Fruit fly (Drosophila melanogaster): ENCODE data around the gene PLCXD.

The PLCXD gene

DNA sequence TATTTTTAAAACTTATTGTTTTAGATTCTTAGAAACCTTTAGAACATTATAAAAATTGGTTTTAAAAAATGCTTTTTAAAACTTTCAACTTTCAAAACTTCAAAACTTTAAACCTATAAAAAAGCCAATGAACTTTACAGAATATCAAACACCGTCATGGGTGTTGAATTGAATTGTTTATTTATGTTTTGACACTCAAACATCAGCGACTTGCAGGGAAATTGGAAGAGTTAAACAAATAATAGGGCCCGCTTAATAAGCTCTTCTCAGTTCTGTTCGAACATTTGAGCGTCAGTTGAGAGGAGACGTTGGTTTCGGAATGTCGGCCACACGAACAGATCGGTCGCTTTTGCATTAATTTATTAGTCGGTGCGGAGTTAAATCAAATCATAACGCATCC, at the start of gene PLCXD:
Gene PLCXD, plus strand, starts transcription at position 286 of the 400 bp plus-strand sequence.
- TF ChIP-seq CG8159 (tag; optimal IDR thresholded peaks at IDR 0.05) (no peak), CG13204 (GFP tag; optimal IDR thresholded peaks at IDR 0.05) (no peak), CG9948 (tag; optimal IDR thresholded peaks at IDR 0.05) (no peak), CG8301 (tag; optimal IDR thresholded peaks at IDR 0.05) (no peak), CG4496 (GFP tag; IDR thresholded peaks at IDR 0.05) (no peak), Snoo (tag; optimal IDR thresholded peaks at IDR 0.05) (no peak), D1 (tag; optimal IDR thresholded peaks at IDR 0.05) (no peak), CG12605 (GFP tag; IDR thresholded peaks at IDR 0.05) (no peak), Pif1B (GFP tag; optimal IDR thresholded peaks at IDR 0.05) (no peak), Ets98B (GFP tag; IDR thresholded peaks at IDR 0.05) (no peak), gl (tag; optimal IDR thresholded peaks at IDR 0.05) (no peak), CG14655 (GFP tag; optimal IDR thresholded peaks at IDR 0.05) (no peak), fd96Ca (GFP tag; IDR thresholded peaks at IDR 0.05) (no peak), CG10348 (GFP tag; IDR thresholded peaks at IDR 0.05) (no peak)

DNA sequence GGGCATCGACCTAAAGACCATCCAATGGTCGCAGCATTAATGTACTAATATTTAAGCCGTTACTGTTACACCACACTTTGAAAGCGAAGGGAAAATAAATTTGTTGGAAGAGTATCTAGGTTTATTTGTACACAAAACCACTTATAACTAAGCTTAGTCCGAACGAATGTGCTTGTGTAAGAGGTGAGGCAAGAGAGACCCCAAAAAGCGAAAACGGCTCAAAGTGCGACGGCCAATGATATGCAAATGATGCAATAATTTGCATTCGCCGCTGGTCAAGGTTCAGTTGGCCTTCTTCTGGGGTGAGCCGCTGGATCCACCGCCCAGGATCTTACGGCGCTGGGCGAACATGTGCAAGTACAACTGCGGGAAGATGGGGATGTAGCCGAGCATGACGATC, 48.1 kb upstream of the PLCXD start:
- TF ChIP-seq EcR (GFP tag; optimal IDR thresholded peaks at IDR 0.05) (peak; percentile 24), Ets98B (GFP tag; IDR thresholded peaks at IDR 0.05) (no peak), rn (GFP tag; IDR thresholded peaks at IDR 0.05) (no peak)

DNA sequence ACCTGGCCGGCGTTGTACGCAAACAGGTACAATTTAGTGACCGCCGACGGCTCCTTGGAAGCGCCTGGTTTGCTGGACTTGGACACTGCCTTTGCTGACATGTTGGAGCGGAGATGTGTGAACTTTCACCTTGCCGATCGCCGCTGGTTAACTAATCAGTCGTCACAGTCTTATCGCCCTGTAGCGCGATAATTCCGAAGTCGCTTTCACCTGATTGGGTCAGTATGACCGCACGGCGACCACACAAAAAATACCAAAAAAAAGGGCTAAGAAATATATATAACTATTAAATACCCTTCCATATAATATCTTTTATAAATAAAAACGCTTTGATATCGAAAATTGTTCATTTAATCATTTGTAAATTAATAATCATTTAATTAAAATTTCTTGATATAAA, 47.2 kb upstream of the PLCXD start, which contains the start of gene Hacd1:
Gene Hacd1, minus strand, starts transcription at position 216 of the 400 bp plus-strand sequence.
- TF ChIP-seq Snoo (tag; optimal IDR thresholded peaks at IDR 0.05) (no peak), CG13204 (GFP tag; optimal IDR thresholded peaks at IDR 0.05) (no peak), EcR (GFP tag; optimal IDR thresholded peaks at IDR 0.05) (no peak), CG10348 (GFP tag; IDR thresholded peaks at IDR 0.05) (no peak), CG14655 (GFP tag; optimal IDR thresholded peaks at IDR 0.05) (no peak), Pif1A (GFP tag; optimal IDR thresholded peaks at IDR 0.05) (no peak), fd96Ca (GFP tag; IDR thresholded peaks at IDR 0.05) (no peak), CG32121 (GFP tag; IDR thresholded peaks at IDR 0.05) (no peak), CG34367 (tag; optimal IDR thresholded peaks at IDR 0.05) (no peak), CG12605 (GFP tag; IDR thresholded peaks at IDR 0.05) (no peak), CG4496 (GFP tag; IDR thresholded peaks at IDR 0.05) (no peak), D1 (tag; optimal IDR thresholded peaks at IDR 0.05) (no peak), gl (tag; optimal IDR thresholded peaks at IDR 0.05) (no peak)

DNA sequence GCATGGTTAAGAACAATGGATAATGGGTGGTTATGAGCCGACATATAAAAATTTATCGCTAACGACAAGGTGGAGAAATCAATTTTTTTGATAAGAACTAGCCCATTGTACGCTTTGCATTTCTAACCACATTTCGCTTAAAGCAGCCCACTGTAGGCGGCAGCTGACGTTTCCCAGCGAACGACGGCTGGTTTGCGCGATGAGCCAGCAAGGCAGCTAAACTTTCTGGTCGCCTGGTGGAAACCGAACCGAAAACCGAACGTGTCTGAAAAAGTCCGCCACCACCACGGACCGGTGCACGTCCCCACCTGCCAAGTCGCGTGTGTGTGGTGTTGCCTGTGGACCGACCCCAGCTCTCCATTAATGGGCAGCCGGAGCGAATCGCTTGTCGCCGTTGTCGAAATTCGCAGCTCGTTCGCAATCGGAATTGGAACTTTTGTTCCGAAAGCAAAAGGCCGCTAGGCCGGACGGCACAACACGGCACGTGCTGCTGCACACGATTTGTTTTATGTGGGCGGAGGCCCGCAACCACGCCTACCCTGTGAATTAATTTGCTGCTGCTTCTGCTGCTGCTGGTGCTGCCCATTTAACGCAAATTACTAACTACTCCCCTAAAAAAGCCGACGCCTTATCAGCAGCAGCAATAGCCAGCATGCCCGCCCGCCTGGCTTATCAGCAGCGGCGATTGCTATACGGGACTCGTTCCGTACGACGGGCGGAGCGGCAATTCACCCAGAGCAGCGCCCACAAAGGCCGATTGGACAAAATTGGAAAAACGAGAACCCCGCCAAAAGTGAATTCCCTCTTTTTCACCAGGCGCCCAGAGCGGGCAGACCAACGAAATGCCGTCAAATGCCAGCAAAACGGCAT, 46.1 kb upstream of the PLCXD start:
- TF ChIP-seq CG13204 (GFP tag; optimal IDR thresholded peaks at IDR 0.05) (peak; percentile 99), CG17806 (tag; optimal IDR thresholded peaks at IDR 0.05) (peak; percentile 27), EcR (GFP tag; optimal IDR thresholded peaks at IDR 0.05) (peak; percentile 77), CG14655 (GFP tag; optimal IDR thresholded peaks at IDR 0.05) (peak; percentile 56), CG34367 (tag; optimal IDR thresholded peaks at IDR 0.05) (no peak), CG12605 (GFP tag; IDR thresholded peaks at IDR 0.05) (no peak), CG8301 (tag; optimal IDR thresholded peaks at IDR 0.05) (no peak), Pif1A (GFP tag; optimal IDR thresholded peaks at IDR 0.05) (peak; percentile 34), gl (tag; optimal IDR thresholded peaks at IDR 0.05) (peak; percentile 30), CG9948 (tag; optimal IDR thresholded peaks at IDR 0.05) (no peak), D1 (tag; optimal IDR thresholded peaks at IDR 0.05) (no peak), Ets98B (GFP tag; IDR thresholded peaks at IDR 0.05) (no peak), CG32121 (GFP tag; IDR thresholded peaks at IDR 0.05) (no peak), rn (GFP tag; IDR thresholded peaks at IDR 0.05) (no peak), CG15710 (tag; optimal IDR thresholded peaks at IDR 0.05) (peak; percentile 32), CG10348 (GFP tag; IDR thresholded peaks at IDR 0.05) (no peak), CG4496 (GFP tag; IDR thresholded peaks at IDR 0.05) (no peak), CG8159 (tag; optimal IDR thresholded peaks at IDR 0.05) (peak; percentile 38), Snoo (tag; optimal IDR thresholded peaks at IDR 0.05) (peak; percentile 32)

DNA sequence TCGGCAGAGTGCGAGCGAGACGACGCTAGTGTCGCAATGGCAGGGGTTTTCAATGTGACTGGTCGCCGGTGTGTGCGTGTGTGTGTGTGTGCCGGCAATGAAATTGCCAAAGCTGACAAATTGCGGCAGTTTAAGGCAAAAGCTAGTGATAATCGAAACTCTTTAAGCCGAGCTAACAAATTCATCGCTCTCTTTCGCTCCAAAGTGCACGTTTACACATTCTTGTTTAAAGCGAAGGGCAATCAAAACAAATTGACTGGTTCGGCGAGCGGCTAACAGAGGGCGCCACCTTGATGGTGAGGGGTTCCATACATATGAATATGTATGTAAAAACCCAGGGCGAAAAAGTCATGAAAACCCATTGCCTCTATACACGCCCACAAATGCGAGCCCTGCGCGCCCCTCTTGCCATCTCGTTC, 45.4 kb upstream of the PLCXD start:
- TF ChIP-seq CG15710 (tag; optimal IDR thresholded peaks at IDR 0.05) = no peak
- TF ChIP-seq fd96Ca (GFP tag; IDR thresholded peaks at IDR 0.05) = no peak
- no peak for TF ChIP-seq CG13204 (GFP tag; optimal IDR thresholded peaks at IDR 0.05)
- TF ChIP-seq CG32121 (GFP tag; IDR thresholded peaks at IDR 0.05) = no peak
- no peak for TF ChIP-seq CG34367 (tag; optimal IDR thresholded peaks at IDR 0.05)
- no peak for TF ChIP-seq rn (GFP tag; IDR thresholded peaks at IDR 0.05)
- no peak for TF ChIP-seq CG4496 (GFP tag; IDR thresholded peaks at IDR 0.05)
- TF ChIP-seq Snoo (tag; optimal IDR thresholded peaks at IDR 0.05) = no peak
- no peak for TF ChIP-seq CG8301 (tag; optimal IDR thresholded peaks at IDR 0.05)
- no peak for TF ChIP-seq D1 (tag; optimal IDR thresholded peaks at IDR 0.05)
- no peak for TF ChIP-seq CG17806 (tag; optimal IDR thresholded peaks at IDR 0.05)
- TF ChIP-seq CG9948 (tag; optimal IDR thresholded peaks at IDR 0.05) = no peak

DNA sequence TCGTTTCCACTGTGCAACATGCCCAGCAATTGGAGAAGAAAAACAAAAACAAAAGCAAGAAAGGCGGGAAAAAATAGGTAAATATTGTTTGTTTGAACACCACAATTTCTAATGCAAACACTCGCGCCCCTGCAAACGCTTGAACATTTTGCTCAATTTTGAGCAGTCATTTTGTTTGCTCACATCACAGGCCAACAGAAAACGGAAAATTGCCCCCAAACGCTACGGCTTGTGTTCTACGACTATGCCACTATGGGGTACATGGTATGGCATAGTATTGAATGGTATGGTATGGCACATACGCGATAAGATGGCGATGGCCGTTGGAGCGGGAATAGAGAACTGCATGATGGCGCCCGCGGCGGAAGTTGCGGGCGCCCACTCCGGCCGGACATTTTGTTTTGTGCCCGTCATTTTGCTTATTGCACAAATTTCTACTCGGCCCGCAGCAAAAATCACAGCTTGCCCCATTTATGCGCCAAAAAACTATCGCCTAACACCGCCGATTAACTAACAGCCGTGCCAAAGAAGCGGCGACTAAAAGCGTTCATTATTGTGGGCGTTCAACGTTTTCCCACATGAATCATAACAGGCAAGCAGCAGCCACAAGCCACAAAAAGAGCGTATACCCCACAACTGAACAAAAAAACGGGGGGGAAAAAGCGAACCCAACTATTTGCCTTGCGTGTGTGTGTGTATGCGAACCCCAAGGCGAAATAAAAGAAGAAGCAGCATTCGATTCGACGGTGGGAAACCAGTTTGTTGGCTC, 44.8 kb upstream of the PLCXD start:
- no peak for TF ChIP-seq fd96Ca (GFP tag; IDR thresholded peaks at IDR 0.05)
- no peak for TF ChIP-seq Snoo (tag; optimal IDR thresholded peaks at IDR 0.05)
- TF ChIP-seq Pif1A (GFP tag; optimal IDR thresholded peaks at IDR 0.05) = peak; percentile 0
- TF ChIP-seq CG15710 (tag; optimal IDR thresholded peaks at IDR 0.05) = peak; percentile 18
- TF ChIP-seq CG4496 (GFP tag; IDR thresholded peaks at IDR 0.05) = no peak
- no peak for TF ChIP-seq D1 (tag; optimal IDR thresholded peaks at IDR 0.05)
- peak; percentile 10 for TF ChIP-seq Pif1B (GFP tag; optimal IDR thresholded peaks at IDR 0.05)
- peak; percentile 1 for TF ChIP-seq CG9948 (tag; optimal IDR thresholded peaks at IDR 0.05)
- TF ChIP-seq CG17806 (tag; optimal IDR thresholded peaks at IDR 0.05) = no peak
- peak; percentile 68 for TF ChIP-seq CG13204 (GFP tag; optimal IDR thresholded peaks at IDR 0.05)
- peak; percentile 78 for TF ChIP-seq EcR (GFP tag; optimal IDR thresholded peaks at IDR 0.05)
- peak; percentile 31 for TF ChIP-seq CG34367 (tag; optimal IDR thresholded peaks at IDR 0.05)
- no peak for TF ChIP-seq Ets98B (GFP tag; IDR thresholded peaks at IDR 0.05)
- TF ChIP-seq CG14655 (GFP tag; optimal IDR thresholded peaks at IDR 0.05) = no peak
